Fruit fly (Drosophila melanogaster): Measurements from ENCODE around the gene sov.

sov gene

dm6 chrX:6770924-6771323 lies 14.8 kb downstream of the sov start, which contains the start of gene Coq7:
Coq7 (plus strand) TSS chrX:6771225.
- TF ChIP-seq CG3032 (tag; optimal IDR thresholded peaks at IDR 0.05) (peak; percentile 83), CG8119 (GFP tag; IDR thresholded peaks at IDR 0.05) (peak; percentile 69), pdm3 (GFP tag; optimal IDR thresholded peaks at IDR 0.05) (no peak), CG6163 (GFP tag; IDR thresholded peaks at IDR 0.05) (peak; percentile 91), fkh (GFP tag; optimal IDR thresholded peaks at IDR 0.05) (no peak), CG9139 (GFP tag; optimal IDR thresholded peaks at IDR 0.05) (peak; percentile 50), Sox15 (GFP tag; optimal IDR thresholded peaks at IDR 0.05) (peak; percentile 77), net (GFP tag; optimal IDR thresholded peaks at IDR 0.05) (no peak), Hr38 (GFP tag; optimal IDR thresholded peaks at IDR 0.05) (no peak), Met (GFP tag; optimal IDR thresholded peaks at IDR 0.05) (no peak), Lpt (GFP tag; optimal IDR thresholded peaks at IDR 0.05) (peak; percentile 72), CG10669 (GFP tag; optimal IDR thresholded peaks at IDR 0.05) (no peak), Eip93F (GFP tag; optimal IDR thresholded peaks at IDR 0.05) (peak; percentile 88), Hr4 (GFP tag; optimal IDR thresholded peaks at IDR 0.05) (no peak), Blimp-1 (GFP tag; optimal IDR thresholded peaks at IDR 0.05) (no peak), CG1621 (tag; optimal IDR thresholded peaks at IDR 0.05) (peak; percentile 75), CG11902 (GFP tag; optimal IDR thresholded peaks at IDR 0.05) (peak; percentile 76), achi (GFP tag; optimal IDR thresholded peaks at IDR 0.05) (no peak), spab (GFP tag; optimal IDR thresholded peaks at IDR 0.05) (no peak), fd59A (GFP tag; optimal IDR thresholded peaks at IDR 0.05) (peak; percentile 55), topi (GFP tag; optimal IDR thresholded peaks at IDR 0.05) (no peak), svp (GFP tag) (peak; percentile 90), CG6808 (GFP tag; optimal IDR thresholded peaks at IDR 0.05) (no peak), CG3919 (GFP tag; optimal IDR thresholded peaks at IDR 0.05) (peak; percentile 85), Ets96B (tag; optimal IDR thresholded peaks at IDR 0.05) (peak; percentile 78), cyc (GFP tag; optimal IDR thresholded peaks at IDR 0.05) (peak; percentile 76), Eip75B (GFP tag; optimal IDR thresholded peaks at IDR 0.05) (no peak), acj6 (GFP tag; optimal IDR thresholded peaks at IDR 0.05) (peak; percentile 86), CG11294 (GFP tag; IDR thresholded peaks at IDR 0.05) (peak; percentile 74), Gug (GFP tag; IDR thresholded peaks at IDR 0.05) (peak; percentile 81), CG4318 (GFP tag; optimal IDR thresholded peaks at IDR 0.05) (no peak), Ets21C (GFP tag; optimal IDR thresholded peaks at IDR 0.05) (peak; percentile 68), dac (GFP tag; optimal IDR thresholded peaks at IDR 0.05) (peak; percentile 65), Hr39 (GFP tag; optimal IDR thresholded peaks at IDR 0.05) (no peak), CG32006 (GFP tag; optimal IDR thresholded peaks at IDR 0.05) (peak; percentile 81), CG8632 (GFP tag; optimal IDR thresholded peaks at IDR 0.05) (no peak), Sox102F (GFP tag; optimal IDR thresholded peaks at IDR 0.05) (no peak), CG11762 (GFP tag; optimal IDR thresholded peaks at IDR 0.05; ENCODE audit: insufficient read depth) (peak; percentile 57), lz (GFP tag; optimal IDR thresholded peaks at IDR 0.05) (no peak), salr (GFP tag; optimal IDR thresholded peaks at IDR 0.05) (peak in 1 of 2 experiments; percentile 66), CG6792 (GFP tag; optimal IDR thresholded peaks at IDR 0.05) (peak; percentile 79), vri (GFP tag; optimal IDR thresholded peaks at IDR 0.05) (no peak), CG8319 (GFP tag; optimal IDR thresholded peaks at IDR 0.05) (peak; percentile 60), Sox14 (GFP tag; optimal IDR thresholded peaks at IDR 0.05) (no peak), CG6854 (GFP tag; optimal IDR thresholded peaks at IDR 0.05) (no peak), OdsH (GFP tag; optimal IDR thresholded peaks at IDR 0.05) (no peak), CG15336 (GFP tag; IDR thresholded peaks at IDR 0.05) (peak; percentile 78), CG31627 (GFP tag; optimal IDR thresholded peaks at IDR 0.05) (peak; percentile 71), eg (GFP tag; IDR thresholded peaks at IDR 0.05) (peak; percentile 90), CG10631 (GFP tag; optimal IDR thresholded peaks at IDR 0.05) (peak; percentile 82), CG6276 (GFP tag; optimal IDR thresholded peaks at IDR 0.05) (no peak), fd85E (GFP tag; optimal IDR thresholded peaks at IDR 0.05) (no peak), Smox (GFP tag; optimal IDR thresholded peaks at IDR 0.05) (no peak)

Data from whole organism, prepupa.